Worm (Caenorhabditis elegans) whole organism, late embryonic: ENCODE measurements around the gene C54E4.1.

Source experiments
- C08G9.2 ChIP-seq: sonication (generic microtip); optimal IDR thresholded peaks from 2 replicates; lab custom pipeline; 2016; ENCODE audit warnings: mild to moderate bottlenecking, missing genetic modification characterization, moderate library complexity, missing compliant biosample characterization
- C38D4.7 ChIP-seq: fragments of 200-800 bp; sonication (Bioruptor generic); optimal IDR thresholded peaks from 2 replicates; lab custom pipeline; 2018; ENCODE audit warnings: mild to moderate bottlenecking, missing genetic modification characterization, moderate library complexity, missing compliant biosample characterization
- K02D7.2 ChIP-seq: sonication (generic microtip); optimal IDR thresholded peaks from 2 replicates; lab custom pipeline; 2017; ENCODE audit warnings: mild to moderate bottlenecking, missing genetic modification characterization, missing compliant biosample characterization
- K09A11.1 ChIP-seq: sonication (generic microtip); optimal IDR thresholded peaks from 2 replicates; lab custom pipeline; 2017; ENCODE audit warnings: antibody characterized with exemption, mild to moderate bottlenecking, missing genetic modification characterization, missing compliant biosample characterization; ENCODE audit not compliant: insufficient read depth
- T23F11.4 ChIP-seq: fragments of 200-800 bp; sonication (Bioruptor generic); optimal IDR thresholded peaks from 2 replicates; lab custom pipeline; 2018; ENCODE audit warnings: mild to moderate bottlenecking, missing genetic modification characterization, missing compliant biosample characterization
- Y22D7AL.16 ChIP-seq: sonication (generic microtip); optimal IDR thresholded peaks from 2 replicates; lab custom pipeline; 2016; ENCODE audit warnings: missing genetic modification characterization, missing compliant biosample characterization
- ahr-1 ChIP-seq: sonication (generic microtip); optimal IDR thresholded peaks from 2 replicates; lab custom pipeline; 2016; ENCODE audit warnings: missing genetic modification characterization, missing compliant biosample characterization
- ceh-14 ChIP-seq: sonication (generic microtip); optimal IDR thresholded peaks from 2 replicates; lab custom pipeline; 2016; ENCODE audit warnings: missing genotype, missing genetic modification characterization, missing compliant biosample characterization
- ceh-18 ChIP-seq: sonication (generic microtip); optimal IDR thresholded peaks from 2 replicates; lab custom pipeline; 2016; ENCODE audit warnings: missing genetic modification characterization, missing compliant biosample characterization
- ceh-2 ChIP-seq: sonication (generic microtip); optimal IDR thresholded peaks from 2 replicates; lab custom pipeline; 2016; ENCODE audit warnings: missing genotype, missing genetic modification characterization, missing compliant biosample characterization
- ceh-24 ChIP-seq: sonication (generic microtip); optimal IDR thresholded peaks from 2 replicates; lab custom pipeline; 2016; ENCODE audit warnings: mild to moderate bottlenecking, missing genetic modification characterization, missing compliant biosample characterization
- ceh-30 ChIP-seq: fragments of 150-350 bp; optimal IDR thresholded peaks from 2 replicates; lab custom pipeline; 2014; ENCODE audit warnings: missing biosample characterization, missing genetic modification characterization
- ceh-31 ChIP-seq: sonication (generic microtip); optimal IDR thresholded peaks from 2 replicates; lab custom pipeline; 2016; ENCODE audit warnings: missing genetic modification characterization, missing compliant biosample characterization
- ceh-34 ChIP-seq: sonication (generic microtip); optimal IDR thresholded peaks from 2 replicates; lab custom pipeline; 2016; ENCODE audit warnings: mild to moderate bottlenecking, missing genetic modification characterization, missing compliant biosample characterization
- ceh-45 ChIP-seq: fragments of 200-800 bp; sonication (Bioruptor generic); IDR thresholded peaks from 2 replicates; pipeline ENCODE4 v1.3.6; 2022; ENCODE audit warnings: missing genetic modification reagents, missing genetic modification characterization, missing compliant biosample characterization
- ceh-9 ChIP-seq: sonication (generic microtip); optimal IDR thresholded peaks from 2 replicates; lab custom pipeline; 2016; ENCODE audit warnings: mild to moderate bottlenecking, missing genetic modification characterization, inconsistent platforms, missing compliant biosample characterization
- che-1 ChIP-seq: sonication (generic microtip); optimal IDR thresholded peaks from 2 replicates; lab custom pipeline; 2016; ENCODE audit warnings: mild to moderate bottlenecking, missing genetic modification characterization, missing compliant biosample characterization
- dmd-4 ChIP-seq: sonication (generic microtip); optimal IDR thresholded peaks from 2 replicates; lab custom pipeline; 2016; ENCODE audit warnings: borderline replicate concordance, missing genetic modification characterization, missing compliant biosample characterization
- elt-4 ChIP-seq: sonication (generic microtip); optimal IDR thresholded peaks from 2 replicates; lab custom pipeline; 2016; ENCODE audit warnings: missing genetic modification characterization, missing compliant biosample characterization
- eyg-1 ChIP-seq: sonication (generic microtip); optimal IDR thresholded peaks from 2 replicates; lab custom pipeline; 2016; ENCODE audit warnings: missing genotype, missing genetic modification characterization, missing compliant biosample characterization
- fkh-10 ChIP-seq: fragments of 150-350 bp; optimal IDR thresholded peaks from 2 replicates; lab custom pipeline; 2014; ENCODE audit warnings: missing biosample characterization, missing genetic modification reagents, missing genetic modification characterization
- fkh-6 ChIP-seq: sonication (generic microtip); optimal IDR thresholded peaks from 2 replicates; lab custom pipeline; 2016; ENCODE audit warnings: missing genetic modification characterization, missing compliant biosample characterization
- hlh-15 ChIP-seq: sonication (generic microtip); optimal IDR thresholded peaks from 2 replicates; lab custom pipeline; 2016; ENCODE audit warnings: missing genetic modification characterization, missing compliant biosample characterization
- hlh-30 ChIP-seq: sonication (generic microtip); optimal IDR thresholded peaks from 2 replicates; lab custom pipeline; 2017; ENCODE audit warnings: antibody characterized with exemption, missing genetic modification characterization, missing compliant biosample characterization; ENCODE audit not compliant: insufficient read depth
- hlh-6 ChIP-seq: sonication (generic microtip); optimal IDR thresholded peaks from 2 replicates; lab custom pipeline; 2016; ENCODE audit warnings: missing genotype, missing genetic modification characterization, missing compliant biosample characterization
- hlh-8 ChIP-seq: sonication (generic microtip); optimal IDR thresholded peaks from 2 replicates; lab custom pipeline; 2016; ENCODE audit warnings: missing genotype, missing genetic modification characterization, missing compliant biosample characterization
- lim-6 ChIP-seq: sonication (generic microtip); optimal IDR thresholded peaks from 2 replicates; lab custom pipeline; 2016; ENCODE audit warnings: missing genetic modification characterization, missing compliant biosample characterization
- madf-2 ChIP-seq: sonication (generic microtip); optimal IDR thresholded peaks from 2 replicates; lab custom pipeline; 2017; ENCODE audit warnings: missing genetic modification characterization, missing compliant biosample characterization
- mec-3 ChIP-seq: sonication (generic microtip); optimal IDR thresholded peaks from 2 replicates; lab custom pipeline; 2016; ENCODE audit warnings: borderline replicate concordance, missing genetic modification characterization, missing compliant biosample characterization
- nhr-11 ChIP-seq: fragments of 150-350 bp; optimal IDR thresholded peaks from 2 replicates; lab custom pipeline; 2014; ENCODE audit warnings: missing biosample characterization, missing genetic modification characterization
- pag-3 ChIP-seq: sonication (generic microtip); optimal IDR thresholded peaks from 2 replicates; lab custom pipeline; 2016; ENCODE audit warnings: missing compliant biosample characterization, missing genetic modification characterization, borderline replicate concordance
- pax-1 ChIP-seq: fragments of 150-350 bp; optimal IDR thresholded peaks from 2 replicates; lab custom pipeline; 2014; ENCODE audit warnings: missing biosample characterization, missing genetic modification characterization
- pqm-1 ChIP-seq: sonication (generic microtip); optimal IDR thresholded peaks from 2 replicates; lab custom pipeline; 2016; ENCODE audit warnings: missing genetic modification characterization, missing compliant biosample characterization
- ref-2 ChIP-seq: sonication (generic microtip); optimal IDR thresholded peaks from 2 replicates; lab custom pipeline; 2016; ENCODE audit warnings: missing genetic modification characterization, missing compliant biosample characterization
- rnt-1 ChIP-seq: sonication (generic microtip); optimal IDR thresholded peaks from 2 replicates; lab custom pipeline; 2016; ENCODE audit warnings: missing genetic modification characterization, missing compliant biosample characterization
- syd-9 ChIP-seq: sonication (generic microtip); optimal IDR thresholded peaks from 2 replicates; lab custom pipeline; 2016; ENCODE audit warnings: mild to moderate bottlenecking, missing genetic modification characterization, moderate library complexity, missing compliant biosample characterization
- tbx-7 ChIP-seq: sonication (generic microtip); optimal IDR thresholded peaks from 2 replicates; lab custom pipeline; 2016; ENCODE audit warnings: missing genotype, missing genetic modification characterization, missing compliant biosample characterization
- ttx-3 ChIP-seq: sonication (generic microtip); optimal IDR thresholded peaks from 2 replicates; lab custom pipeline; 2016; ENCODE audit warnings: missing genetic modification reagents, missing genetic modification characterization, missing compliant biosample characterization
- unc-3 ChIP-seq, 2 experiments: fragments of 200-800 bp in 1 of 2; sonication (Bioruptor generic) in 1 of 2; sonication (generic microtip) in 1 of 2; conservative IDR thresholded peaks in 1 of 2; optimal IDR thresholded peaks in 1 of 2; 2 replicates each; pipeline versions ENCODE4 v1.3.6 to Lab custom; 2016 to 2022; ENCODE audit warnings: missing compliant biosample characterization in 2 of 2, missing genetic modification characterization in 2 of 2, missing genetic modification reagents in 1 of 2
- unc-42 ChIP-seq: sonication (generic microtip); optimal IDR thresholded peaks from 2 replicates; lab custom pipeline; 2016; ENCODE audit warnings: missing genotype, missing genetic modification characterization, missing compliant biosample characterization
- unc-55 ChIP-seq: sonication (generic microtip); optimal IDR thresholded peaks from 2 replicates; lab custom pipeline; 2017; ENCODE audit warnings: missing biosample characterization, missing genetic modification reagents, missing genetic modification characterization
- unc-86 ChIP-seq: sonication (generic microtip); optimal IDR thresholded peaks from 2 replicates; lab custom pipeline; 2016; ENCODE audit warnings: missing genetic modification characterization, missing compliant biosample characterization
- zip-5 ChIP-seq: sonication (generic microtip); optimal IDR thresholded peaks from 2 replicates; lab custom pipeline; 2016; ENCODE audit warnings: missing genetic modification characterization, missing compliant biosample characterization

C54E4.1 gene

ce11 chrIV:2162256-2162655 is 13.1 kb upstream of the C54E4.1 start:
- TF ChIP-seq mec-3 (tag; lab: Kevin White, UChicago) = no peak
- TF ChIP-seq eyg-1 (tag; lab: Kevin White, UChicago) = no peak
- no peak for TF ChIP-seq hlh-6
- no peak for TF ChIP-seq ceh-14 (tag; lab: Kevin White, UChicago)
- TF ChIP-seq fkh-6 (tag; lab: Kevin White, UChicago) = no peak
- no peak for TF ChIP-seq ceh-2 (tag; lab: Kevin White, UChicago)
- TF ChIP-seq dmd-4 = no peak
- TF ChIP-seq, all 69 proteins: peak for 0

- TF ChIP-seq unc-3 (GFP tag; conservative IDR thresholded peaks at IDR 0.05; lab: Robert Waterston, UW) (no peak), unc-3 (tag; optimal IDR thresholded peaks at IDR 0.05; lab: Kevin White, UChicago) (no peak)
Observed at ce11 chrIV:2168514-2168913, 6.9 kb upstream of the C54E4.1 start, which contains the start of gene C54E4.4. Gene C54E4.4, minus strand, starts transcription at chrIV:2168614.

- TF ChIP-seq ttx-3 (no peak), ceh-31 (no peak), K02D7.2 (tag; lab: Kevin White, UChicago) (no peak), Y22D7AL.16 (tag; lab: Kevin White, UChicago) (no peak), C38D4.7 (GFP tag; lab: Kevin White, UChicago) (no peak), nhr-11 (tag; lab: Kevin White, UChicago) (no peak), rnt-1 (no peak), K09A11.1 (tag; lab: Kevin White, UChicago) (no peak), fkh-10 (GFP tag; lab: Kevin White, UChicago) (no peak), pag-3 (tag; lab: Kevin White, UChicago) (no peak), unc-86 (tag; lab: Kevin White, UChicago) (no peak)
- TF ChIP-seq, all 69 proteins: peak for 0
Observed at ce11 chrIV:2170332-2170731, 5.1 kb upstream of the C54E4.1 start.

- TF ChIP-seq ceh-14 (tag; lab: Kevin White, UChicago) (no peak), unc-42 (tag; lab: Kevin White, UChicago) (peak; percentile 80)
Observed at ce11 chrIV:2172880-2173279, 2.5 kb upstream of the C54E4.1 start.

ce11 chrIV:2177545-2177944 is 2.2 kb downstream of the C54E4.1 start, which contains the start of gene hrpu-2:
Gene hrpu-2, plus strand, starts transcription at chrIV:2177896.
- no peak for TF ChIP-seq rnt-1
- no peak for TF ChIP-seq mec-3 (tag; lab: Kevin White, UChicago)
- TF ChIP-seq pag-3 (tag; lab: Kevin White, UChicago) = no peak
- no peak for TF ChIP-seq K09A11.1 (tag; lab: Kevin White, UChicago)
- TF ChIP-seq hlh-15 (tag; lab: Kevin White, UChicago) = no peak
- TF ChIP-seq madf-2 (tag; lab: Kevin White, UChicago) = no peak
- no peak for TF ChIP-seq ttx-3
- TF ChIP-seq C08G9.2 (tag; lab: Kevin White, UChicago) = no peak
- no peak for TF ChIP-seq ceh-14 (tag; lab: Kevin White, UChicago)
- no peak for TF ChIP-seq dmd-4
- TF ChIP-seq ceh-24 (tag; lab: Kevin White, UChicago) = no peak
- TF ChIP-seq unc-86 (tag; lab: Kevin White, UChicago) = peak; percentile 24
- no peak for TF ChIP-seq ceh-9 (tag; lab: Kevin White, UChicago)
- TF ChIP-seq ahr-1 (tag; lab: Kevin White, UChicago) = no peak
- TF ChIP-seq hlh-8 (tag; lab: Kevin White, UChicago) = no peak
- TF ChIP-seq ceh-18 = no peak
- TF ChIP-seq lim-6 = no peak
- TF ChIP-seq ceh-45 (GFP tag; lab: Robert Waterston, UW) = no peak
- TF ChIP-seq ref-2 (tag; lab: Kevin White, UChicago) = no peak
- TF ChIP-seq pax-1 = no peak
- no peak for TF ChIP-seq elt-4 (tag; lab: Kevin White, UChicago)
- no peak for TF ChIP-seq ceh-34
- no peak for TF ChIP-seq unc-3 (GFP tag; conservative IDR thresholded peaks at IDR 0.05; lab: Robert Waterston, UW)
- TF ChIP-seq unc-3 (tag; optimal IDR thresholded peaks at IDR 0.05; lab: Kevin White, UChicago) = no peak
- no peak for TF ChIP-seq C38D4.7 (GFP tag; lab: Kevin White, UChicago)
- peak; percentile 56 for TF ChIP-seq unc-55 (GFP tag; lab: Kevin White, UChicago)
- TF ChIP-seq T23F11.4 (GFP tag; lab: Kevin White, UChicago) = no peak
- TF ChIP-seq tbx-7 = no peak
- no peak for TF ChIP-seq ceh-30 (tag; lab: Kevin White, UChicago)
- TF ChIP-seq unc-42 (tag; lab: Kevin White, UChicago) = peak; percentile 58
- TF ChIP-seq che-1 (tag; lab: Kevin White, UChicago) = peak; percentile 33
- no peak for TF ChIP-seq zip-5 (tag; lab: Kevin White, UChicago)
- TF ChIP-seq syd-9 (tag; lab: Kevin White, UChicago) = no peak
- TF ChIP-seq hlh-30 (tag; lab: Kevin White, UChicago) = peak; percentile 51
- no peak for TF ChIP-seq pqm-1
